Worm (Caenorhabditis elegans) whole organism, L4 larva: ENCODE results near the gene F28H7.7.

Experiments
- lsy-2 ChIP-seq, 2 experiments: fragments of 150-350 bp in 1 of 2; sonication (generic microtip) in 1 of 2; optimal IDR thresholded peaks; 2 replicates each; lab custom pipeline; 2014 to 2017; ENCODE audit warnings: missing biosample characterization in 2 of 2, missing genetic modification characterization in 2 of 2
- madf-5 ChIP-seq, 2 experiments: fragments of 200-800 bp; sonication (Bioruptor generic); IDR thresholded peaks; 2 replicates each; pipeline ENCODE4 v1.3.6; 2022; ENCODE audit warnings: missing compliant biosample characterization in 2 of 2, missing genetic modification characterization in 2 of 2

DNA sequence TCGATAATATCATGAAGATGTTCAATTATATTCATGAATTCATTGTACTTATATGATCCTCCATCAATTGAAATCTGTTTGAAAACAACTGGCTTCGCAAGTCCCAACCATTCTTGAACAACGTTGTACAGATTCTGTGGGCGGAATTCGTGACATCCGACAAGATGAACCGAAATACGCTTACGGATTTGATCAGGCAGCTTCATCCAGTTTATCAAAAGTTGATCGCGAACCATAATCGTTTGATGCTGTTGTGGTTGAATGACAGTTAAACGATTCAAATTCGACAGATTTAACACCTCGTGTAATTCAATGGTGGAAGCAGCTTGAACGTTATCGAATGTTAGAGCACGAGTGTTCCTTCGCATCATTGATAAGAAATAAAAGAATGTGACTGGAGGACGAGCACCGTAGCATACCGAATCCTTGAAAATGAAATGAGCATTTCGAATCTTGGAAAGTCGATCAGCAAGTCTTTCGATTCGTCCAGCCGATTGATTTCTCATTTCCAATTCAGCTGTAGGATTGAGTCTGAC is 40.2 kb downstream of the F28H7.7 start:
- no peak for TF ChIP-seq madf-5 (GFP tag; IDR thresholded peaks at IDR 0.05; lab: Robert Waterston, UW)
- no peak for TF ChIP-seq lsy-2 (tag; optimal IDR thresholded peaks at IDR 0.05; lab: Kevin White, UChicago)
